Worm (Caenorhabditis elegans): ENCODE measurements around the gene gsto-3.

ce11 chrIII:365649-366048, 15.4 kb downstream of the gsto-3 start, which contains the start of gene pll-1:
- TF ChIP-seq skn-1 (tag; optimal IDR thresholded peaks at IDR 0.05) = no peak
- no peak for TF ChIP-seq ceh-63 (GFP tag; optimal IDR thresholded peaks at IDR 0.05)
- no peak for TF ChIP-seq nhr-77 (tag; optimal IDR thresholded peaks at IDR 0.05)
- no peak for TF ChIP-seq nhr-11 (tag; optimal IDR thresholded peaks at IDR 0.05)
- TF ChIP-seq nhr-20 (tag; optimal IDR thresholded peaks at IDR 0.05) = no peak
- no peak for TF ChIP-seq lsy-2 (tag; optimal IDR thresholded peaks at IDR 0.05)
- TF ChIP-seq tbx-2 (tag; optimal IDR thresholded peaks at IDR 0.05) = no peak
- TF ChIP-seq nhr-12 (tag; optimal IDR thresholded peaks at IDR 0.05) = no peak

All from whole organism, L1 larva.